Fruit fly (Drosophila melanogaster) whole organism: Measurements from ENCODE around the gene CG32573.

ENCODE experiments used
- Dll ChIP-seq: fragments of >200 bp; optimal IDR thresholded peaks from 2 replicates; lab custom pipeline; 2017
- EcR ChIP-seq, 2 experiments: fragments of >200 bp; optimal IDR thresholded peaks; 2 replicates each; lab custom pipeline; 2017; ENCODE audit warnings: missing biosample characterization in 2 of 2, missing genetic modification characterization in 2 of 2, missing genetic modification reagents in 2 of 2
- pan ChIP-seq: fragments of >200 bp; optimal IDR thresholded peaks from 2 replicates; lab custom pipeline; 2017
- psq ChIP-seq: fragments of >200 bp; optimal IDR thresholded peaks from 2 replicates; lab custom pipeline; 2017

dm6 chrX:16694477-16694876, 43.3 kb downstream of the CG32573 start:
- TF ChIP-seq EcR (GFP tag; optimal IDR thresholded peaks at IDR 0.05; lab: Kevin White, UChicago) (no peak), pan (lab: Kevin White, UChicago) (no peak), Dll (lab: Kevin White, UChicago) (no peak), psq (no peak)
